Fruit fly (Drosophila melanogaster) whole organism, wandering third instar larva: ENCODE results near the gene Inx3.
A peak's percentile ranks its signal among the peaks of the same experiment; 100 is the strongest.

Experiments
- dmrt93B ChIP-seq: fragments of 200-800 bp; sonication (Bioruptor generic); optimal IDR thresholded peaks from 2 replicates; lab custom pipeline; 2018; ENCODE audit warnings: missing biosample characterization, mild to moderate bottlenecking, missing genetic modification characterization
- h ChIP-seq: fragments of 200-800 bp; sonication (Bioruptor generic); optimal IDR thresholded peaks from 3 replicates; lab custom pipeline; 2016; ENCODE audit warnings: missing biosample characterization, mild to moderate bottlenecking, missing genetic modification characterization

dm6 chr3R:28880066-28880842, 21.0 kb upstream of the Inx3 start, which contains the start of the genes Nepl19 and Nepl20:
- TF ChIP-seq dmrt93B (GFP tag; lab: Kevin White, UChicago) (peak; percentile 68), h (GFP tag; lab: Kevin White, UChicago) (peak; percentile 93)
